Worm (Caenorhabditis elegans) whole organism, L4/young adult: Measurements from ENCODE around the gene msh-5.

Experiments used
- W03F9.2 ChIP-seq: fragments of 150-350 bp; optimal IDR thresholded peaks from 2 replicates; lab custom pipeline; 2014; ENCODE audit warnings: missing biosample characterization, missing genetic modification characterization
- dao-5 ChIP-seq: sonication (generic microtip); optimal IDR thresholded peaks from 2 replicates; lab custom pipeline; 2016; ENCODE audit warnings: missing genotype, missing genetic modification characterization, moderate library complexity, missing compliant biosample characterization
- him-1 ChIP-seq: sonication (generic microtip); optimal IDR thresholded peaks from 2 replicates; lab custom pipeline; 2016; ENCODE audit warnings: missing genotype, missing genetic modification reagents, missing genetic modification characterization, missing compliant biosample characterization

The msh-5 gene

DNA sequence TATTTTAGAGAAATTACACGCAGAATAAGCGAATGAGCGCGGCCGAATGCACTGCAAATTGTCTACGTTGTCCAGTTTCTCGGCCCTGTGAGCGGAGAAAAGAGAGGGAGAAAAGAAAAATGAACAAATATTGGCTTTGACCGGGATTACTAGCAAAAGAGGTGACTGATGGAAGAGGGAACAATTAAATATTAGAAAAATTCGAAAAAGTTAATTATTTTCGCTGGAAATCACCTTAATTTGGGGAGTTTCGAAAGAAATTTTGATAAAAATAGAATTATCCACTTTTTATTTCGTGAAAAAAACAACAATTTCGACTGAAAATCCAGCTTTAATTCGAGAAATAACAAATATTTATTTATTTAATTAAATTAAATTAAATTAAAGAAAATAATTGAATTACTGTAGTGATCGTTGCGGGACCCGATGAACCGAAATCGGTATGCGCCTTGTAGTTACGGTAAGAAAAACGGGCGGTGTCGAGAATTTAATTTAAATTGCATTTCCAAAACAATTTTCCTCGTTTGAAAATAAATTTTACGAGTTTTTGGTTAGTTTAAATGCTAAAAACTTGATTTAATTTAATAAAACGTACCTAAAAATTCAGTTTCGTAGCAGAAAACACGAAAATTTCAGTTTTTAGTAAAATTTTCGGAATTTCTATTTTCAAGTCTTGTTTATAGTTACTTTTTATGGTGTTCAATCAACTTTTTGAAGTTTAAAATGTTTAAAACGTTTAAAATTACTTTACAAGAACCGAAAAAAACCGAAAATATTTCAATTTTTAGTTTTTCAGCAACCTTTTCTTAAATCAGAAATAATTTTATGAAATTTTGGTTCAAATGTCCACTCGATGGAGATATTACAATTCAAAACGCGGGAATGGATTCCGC is at the start of gene msh-5, which contains the start of gene crld-1:
TSS of gene msh-5 (plus strand) at position 843 of the 893 bp plus-strand sequence.
TSS of gene crld-1 (minus strand) at position 51 of the 893 bp plus-strand sequence.
- TF ChIP-seq dao-5 (tag; lab: Kevin White, UChicago) (no peak), W03F9.2 (tag; lab: Kevin White, UChicago) (no peak), him-1 (tag; lab: Kevin White, UChicago) (no peak)

DNA sequence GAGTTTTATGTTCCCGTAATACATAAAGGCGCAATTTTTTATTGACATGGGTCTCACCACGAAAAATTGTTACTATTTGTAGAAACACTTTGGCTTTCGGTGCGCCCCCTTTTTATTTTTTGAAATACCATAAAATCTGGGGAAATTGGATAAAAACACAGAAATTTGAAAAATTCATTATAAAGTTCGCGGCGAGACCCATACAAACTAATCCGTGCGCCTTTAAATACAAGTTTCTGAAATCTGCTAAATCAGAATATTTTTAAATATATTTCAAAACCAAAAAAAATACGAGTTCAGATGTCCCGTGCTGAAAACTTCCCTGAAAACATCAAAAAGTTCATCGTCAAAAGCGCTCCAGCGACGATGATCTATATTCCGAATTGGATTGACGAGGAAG is 47.7 kb upstream of the msh-5 start, which contains the start of gene B0564.2:
TSS of gene B0564.2 (plus strand) at position 301 of the 400 bp plus-strand sequence.
- TF ChIP-seq him-1 (tag; lab: Kevin White, UChicago), result no peak
- TF ChIP-seq W03F9.2 (tag; lab: Kevin White, UChicago), result no peak
- TF ChIP-seq dao-5 (tag; lab: Kevin White, UChicago), result no peak

DNA sequence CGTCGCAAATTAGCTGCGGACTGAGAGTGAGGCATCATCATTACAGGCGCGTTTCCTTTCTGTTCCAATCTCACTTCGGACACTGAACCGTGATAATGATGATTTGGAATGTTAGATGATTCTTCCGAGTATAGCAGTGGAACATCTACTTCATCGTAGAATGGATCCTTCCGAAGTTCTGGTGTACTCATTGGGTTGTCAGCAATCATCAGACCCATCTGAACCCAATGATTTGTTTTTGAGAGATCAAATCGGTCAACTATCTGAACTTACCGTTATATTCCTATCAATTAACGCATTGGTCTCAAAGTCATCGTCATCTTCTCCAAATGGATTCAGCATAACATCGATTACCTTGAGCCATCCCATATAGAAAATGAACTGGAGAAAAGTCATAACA is 46.6 kb upstream of the msh-5 start:
- TF ChIP-seq dao-5 (tag; lab: Kevin White, UChicago), result no peak
- TF ChIP-seq W03F9.2 (tag; lab: Kevin White, UChicago), result no peak
- TF ChIP-seq him-1 (tag; lab: Kevin White, UChicago), result no peak

- TF ChIP-seq dao-5 (tag; lab: Kevin White, UChicago), result no peak
- TF ChIP-seq him-1 (tag; lab: Kevin White, UChicago), result no peak
- no peak for TF ChIP-seq W03F9.2 (tag; lab: Kevin White, UChicago)
Observed at ce11 chrIV:13109751-13110150, 45.3 kb upstream of the msh-5 start, which contains the start of gene best-1. TSS of gene best-1 (minus strand) at chrIV:13109779.

- TF ChIP-seq W03F9.2 (tag; lab: Kevin White, UChicago) (no peak), him-1 (tag; lab: Kevin White, UChicago) (no peak), dao-5 (tag; lab: Kevin White, UChicago) (no peak)
Observed at ce11 chrIV:13110876-13111275, 44.2 kb upstream of the msh-5 start.

- no peak for TF ChIP-seq W03F9.2 (tag; lab: Kevin White, UChicago)
- no peak for TF ChIP-seq him-1 (tag; lab: Kevin White, UChicago)
- no peak for TF ChIP-seq dao-5 (tag; lab: Kevin White, UChicago)
Observed at ce11 chrIV:13112982-13113381, 42.1 kb upstream of the msh-5 start, which contains the start of gene best-2. TSS of gene best-2 (minus strand) at chrIV:13113082.

- TF ChIP-seq him-1 (tag; lab: Kevin White, UChicago) (no peak), W03F9.2 (tag; lab: Kevin White, UChicago) (no peak), dao-5 (tag; lab: Kevin White, UChicago) (no peak)
Observed at ce11 chrIV:13116679-13117078, 38.4 kb upstream of the msh-5 start.

ce11 chrIV:13118794-13119193 is 36.2 kb upstream of the msh-5 start, which contains the start of gene unc-30:
TSS of gene unc-30 (plus strand) at chrIV:13118977.
- TF ChIP-seq him-1 (tag; lab: Kevin White, UChicago) (no peak), dao-5 (tag; lab: Kevin White, UChicago) (no peak), W03F9.2 (tag; lab: Kevin White, UChicago) (no peak)

DNA sequence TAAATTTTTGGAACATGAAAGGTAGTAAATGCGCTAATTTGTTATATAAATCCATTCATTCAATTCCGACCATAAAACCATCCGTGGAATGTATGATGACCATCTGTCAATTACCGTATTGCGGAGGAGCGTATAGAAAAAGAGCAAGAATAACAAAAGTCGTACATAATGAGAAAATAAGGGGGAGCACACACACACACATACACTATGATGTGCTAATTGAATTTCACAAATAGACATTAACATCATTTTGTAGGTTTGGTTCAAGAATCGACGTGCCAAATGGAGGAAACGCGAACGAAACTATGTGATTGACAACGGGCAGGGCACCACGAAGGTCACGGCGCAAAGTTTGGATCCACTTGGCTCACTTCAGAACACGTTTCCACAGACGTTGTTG is 33.6 kb upstream of the msh-5 start:
- no peak for TF ChIP-seq dao-5 (tag; lab: Kevin White, UChicago)
- no peak for TF ChIP-seq W03F9.2 (tag; lab: Kevin White, UChicago)
- no peak for TF ChIP-seq him-1 (tag; lab: Kevin White, UChicago)

- TF ChIP-seq W03F9.2 (tag; lab: Kevin White, UChicago) (no peak), him-1 (tag; lab: Kevin White, UChicago) (no peak), dao-5 (tag; lab: Kevin White, UChicago) (no peak)
Observed at ce11 chrIV:13125999-13126398, 29.0 kb upstream of the msh-5 start.

DNA sequence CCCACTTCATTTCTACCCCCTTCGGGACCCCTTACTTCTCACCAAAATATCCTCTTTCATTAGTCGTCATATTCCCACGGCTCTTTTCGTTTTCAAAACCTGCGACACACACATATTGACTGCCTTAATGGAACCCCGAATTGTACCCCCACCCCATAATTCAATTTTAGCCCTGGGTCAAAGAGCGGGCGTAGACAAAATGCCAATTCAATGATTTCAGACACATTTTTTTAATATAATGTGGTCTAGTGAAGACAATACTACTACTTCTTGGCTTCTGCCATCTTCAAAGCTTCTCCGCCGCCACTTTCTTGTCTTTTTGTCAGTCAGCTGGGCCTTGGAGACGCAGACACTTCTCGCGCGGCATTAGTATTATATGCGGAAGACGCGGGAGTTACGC is 27.3 kb upstream of the msh-5 start:
- no peak for TF ChIP-seq W03F9.2 (tag; lab: Kevin White, UChicago)
- TF ChIP-seq him-1 (tag; lab: Kevin White, UChicago), result no peak
- no peak for TF ChIP-seq dao-5 (tag; lab: Kevin White, UChicago)

DNA sequence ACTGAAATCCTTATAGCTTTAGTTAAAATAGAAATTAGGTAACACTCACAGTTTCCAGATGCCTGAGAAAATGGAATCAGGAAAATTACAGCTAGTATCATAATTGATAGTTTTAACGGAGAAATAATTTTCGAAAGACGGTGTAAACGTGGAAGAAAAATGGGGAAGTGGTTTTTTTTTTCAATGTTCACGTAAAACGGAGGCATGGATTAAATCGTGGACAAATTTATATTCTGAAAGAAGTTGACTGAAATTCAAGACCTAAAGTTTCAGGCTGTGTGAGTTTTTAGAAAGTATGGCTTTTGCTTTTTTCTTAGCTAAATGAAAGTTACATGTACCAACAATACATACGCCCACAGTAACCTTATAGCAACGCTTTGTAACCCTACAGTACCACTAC is 12.8 kb upstream of the msh-5 start, which contains the start of gene spe-43:
TSS of gene spe-43 (minus strand) at position 101 of the 400 bp plus-strand sequence.
- TF ChIP-seq him-1 (tag; lab: Kevin White, UChicago), result no peak
- TF ChIP-seq W03F9.2 (tag; lab: Kevin White, UChicago), result no peak
- no peak for TF ChIP-seq dao-5 (tag; lab: Kevin White, UChicago)

DNA sequence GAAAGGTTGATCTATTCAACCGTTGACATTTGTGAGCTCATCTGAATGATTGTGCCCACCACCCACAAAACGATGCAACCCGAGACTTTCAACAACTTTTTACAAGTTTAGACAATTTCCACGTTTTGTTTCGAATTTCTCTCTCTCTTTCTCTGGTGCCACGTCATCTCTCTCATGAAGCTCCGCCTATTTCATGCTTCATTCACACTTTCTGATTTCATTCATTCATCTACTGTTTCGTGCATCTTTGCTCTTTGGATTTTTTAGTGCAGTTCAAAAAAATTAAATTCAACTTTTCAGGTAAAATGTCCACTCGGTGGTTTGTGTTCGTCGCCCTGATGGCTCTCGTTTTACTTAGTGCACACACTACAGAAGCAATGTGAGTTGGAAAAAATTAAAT is 5.8 kb upstream of the msh-5 start, which contains the start of gene nlp-79:
TSS of gene nlp-79 (plus strand) at position 301 of the 400 bp plus-strand sequence.
- TF ChIP-seq W03F9.2 (tag; lab: Kevin White, UChicago) (no peak), him-1 (tag; lab: Kevin White, UChicago) (no peak), dao-5 (tag; lab: Kevin White, UChicago) (no peak)
